Fruit fly (Drosophila melanogaster): ENCODE results near the gene CG5276.

CG5276 gene

dm6 chr3R:11435537-11436234 lies 4.1 kb downstream of the CG5276 start, which contains the start of the genes Exd2 and CG5281:
Gene Exd2 (minus strand): TSS chr3R:11435703.
Gene CG5281 (plus strand): TSS chr3R:11435850.
- TF ChIP-seq Bgb (GFP tag; IDR thresholded peaks at IDR 0.05; ENCODE audit: partially characterized antibody) = 0 out of 2 replicates have a peak, but pooled peaks have one; percentile 9
- TF ChIP-seq CG12744 (GFP tag; optimal IDR thresholded peaks at IDR 0.05) = peak; percentile 20
- TF ChIP-seq bbx (GFP tag; IDR thresholded peaks at IDR 0.05; ENCODE audit: partially characterized antibody) = no peak
- TF ChIP-seq Med (GFP tag) = peak; percentile 93
- TF ChIP-seq lab (GFP tag; optimal IDR thresholded peaks at IDR 0.05) = no peak
- TF ChIP-seq sr (GFP tag; IDR thresholded peaks at IDR 0.05) = no peak
- peak; percentile 39 for TF ChIP-seq CG8388 (GFP tag; optimal IDR thresholded peaks at IDR 0.05)
- TF ChIP-seq CG7556 (GFP tag; optimal IDR thresholded peaks at IDR 0.05) = peak; percentile 43
- TF ChIP-seq pzg (GFP tag; optimal IDR thresholded peaks at IDR 0.05) = peak; percentile 61
- no peak for TF ChIP-seq sc (optimal IDR thresholded peaks at IDR 0.05)
- TF ChIP-seq sc (GFP tag; optimal IDR thresholded peaks at IDR 0.05) = no peak
- peak; percentile 39 for TF ChIP-seq Camta (GFP tag; optimal IDR thresholded peaks at IDR 0.05)
- TF ChIP-seq Max (GFP tag; optimal IDR thresholded peaks at IDR 0.05) = peak; percentile 56
- no peak for TF ChIP-seq CG3726 (GFP tag; IDR thresholded peaks at IDR 0.05)
- TF ChIP-seq Fer3 (tag; optimal IDR thresholded peaks at IDR 0.05) = peak; percentile 63
- TF ChIP-seq CG11456 (GFP tag; IDR thresholded peaks at IDR 0.05) = no peak
- TF ChIP-seq D19A (tag; optimal IDR thresholded peaks at IDR 0.05) = no peak
- TF ChIP-seq ato (GFP tag; IDR thresholded peaks at IDR 0.05; ENCODE audit: partially characterized antibody) = no peak
- TF ChIP-seq dan (GFP tag; IDR thresholded peaks at IDR 0.05) = no peak
- peak; percentile 43 for TF ChIP-seq MESR4 (GFP tag; optimal IDR thresholded peaks at IDR 0.05)
- peak; percentile 14 for TF ChIP-seq CG5245 (GFP tag; optimal IDR thresholded peaks at IDR 0.05)
- TF ChIP-seq CG10366 (GFP tag; IDR thresholded peaks at IDR 0.05) = peak; percentile 31; the same call in 1 of the 2 replicates
- no peak for TF ChIP-seq prd (optimal IDR thresholded peaks at IDR 0.05)
- 0 out of 3 replicates have a peak, but pooled peaks have one; percentile 22 for TF ChIP-seq prd (GFP tag; IDR thresholded peaks at IDR 0.05)
- TF ChIP-seq gro (GFP tag; optimal IDR thresholded peaks at IDR 0.05) = peak; percentile 34
- TF ChIP-seq ems (GFP tag; optimal IDR thresholded peaks at IDR 0.05) = no peak
- peak; percentile 2 for TF ChIP-seq salm (tag; optimal IDR thresholded peaks at IDR 0.05)
- no peak for TF ChIP-seq CG4360 (GFP tag; IDR thresholded peaks at IDR 0.05)
- TF ChIP-seq chif (GFP tag; optimal IDR thresholded peaks at IDR 0.05) = peak; percentile 41 to 59
- peak; percentile 44 for TF ChIP-seq B-H2 (GFP tag; optimal IDR thresholded peaks at IDR 0.05)
- peak; percentile 74 for TF ChIP-seq CG15514 (GFP tag; optimal IDR thresholded peaks at IDR 0.05)
- peak; percentile 54 for TF ChIP-seq E2f2 (GFP tag; IDR thresholded peaks at IDR 0.05)
- TF ChIP-seq Xbp1 (GFP tag; optimal IDR thresholded peaks at IDR 0.05) = peak; percentile 77
- no peak for TF ChIP-seq danr (GFP tag; IDR thresholded peaks at IDR 0.05)
- peak; percentile 44 for TF ChIP-seq shn (GFP tag; optimal IDR thresholded peaks at IDR 0.05)
- TF ChIP-seq pb (GFP tag; optimal IDR thresholded peaks at IDR 0.05) = no peak
- no peak for TF ChIP-seq CG16779 (GFP tag; IDR thresholded peaks at IDR 0.05)
- TF ChIP-seq CG6175 (GFP tag; IDR thresholded peaks at IDR 0.05) = no peak
- no peak for TF ChIP-seq tna (GFP tag; IDR thresholded peaks at IDR 0.05; ENCODE audit: partially characterized antibody)
- no peak for TF ChIP-seq B-H1 (GFP tag; IDR thresholded peaks at IDR 0.05)
- no peak for TF ChIP-seq yki (optimal IDR thresholded peaks at IDR 0.05)
- TF ChIP-seq NC2β (GFP tag; optimal IDR thresholded peaks at IDR 0.05) = peak; percentile 51
- TF ChIP-seq Pdp1 (GFP tag; optimal IDR thresholded peaks at IDR 0.05) = peak in 1 of 2 experiments; percentile 43
- TF ChIP-seq luna (GFP tag; optimal IDR thresholded peaks at IDR 0.05) = no peak
- TF ChIP-seq slbo (GFP tag; IDR thresholded peaks at IDR 0.05) = peak; percentile 41; the same call in 1 of the 2 replicates
- no peak for TF ChIP-seq Hand (GFP tag; optimal IDR thresholded peaks at IDR 0.05)
- TF ChIP-seq CG17568 (GFP tag; optimal IDR thresholded peaks at IDR 0.05) = no peak
- TF ChIP-seq Tbp (GFP tag; optimal IDR thresholded peaks at IDR 0.05) = no peak
- TF ChIP-seq CG9797 (GFP tag; optimal IDR thresholded peaks at IDR 0.05) = peak; percentile 36
- peak; percentile 4 for TF ChIP-seq en (GFP tag; optimal IDR thresholded peaks at IDR 0.05)
- TF ChIP-seq Rfx (GFP tag; IDR thresholded peaks at IDR 0.05) = peak; percentile 43; the same call in 1 of the 2 replicates

Measured in whole organism, embryonic.